Worm (Caenorhabditis elegans) whole organism, young adult: ENCODE data around the gene aat-8.

Experiments
- C06A6.2 ChIP-seq: fragments of 200-800 bp; sonication (Bioruptor generic); conservative IDR thresholded peaks from 2 replicates; pipeline ENCODE4 v1.3.6; 2022; ENCODE audit warnings: missing genetic modification characterization, missing compliant biosample characterization
- F33H1.4 ChIP-seq: fragments of 200-800 bp; sonication (Bioruptor generic); IDR thresholded peaks from 2 replicates; pipeline ENCODE4 v1.3.6; 2022; ENCODE audit warnings: missing genetic modification reagents, missing genetic modification characterization, missing compliant biosample characterization
- ccch-3 ChIP-seq: fragments of 200-800 bp; sonication (Bioruptor generic); optimal IDR thresholded peaks from 2 replicates; lab custom pipeline; 2018; ENCODE audit warnings: mild to moderate bottlenecking, missing genetic modification characterization, missing compliant biosample characterization
- ceh-58 ChIP-seq: fragments of 200-800 bp; sonication (Bioruptor generic); IDR thresholded peaks from 2 replicates; pipeline ENCODE4 v1.3.6; 2022; ENCODE audit warnings: missing genetic modification characterization, missing compliant biosample characterization
- egrh-3 ChIP-seq: fragments of 200-800 bp; sonication (Bioruptor generic); IDR thresholded peaks from 2 replicates; pipeline ENCODE4 v1.3.6; 2022; ENCODE audit warnings: missing genetic modification reagents, missing genetic modification characterization, missing compliant biosample characterization
- let-607 ChIP-seq, 2 experiments: fragments of 200-800 bp in 1 of 2; sonication (Bioruptor generic) in 1 of 2; sonication (generic microtip) in 1 of 2; optimal IDR thresholded peaks; 2 replicates each; lab custom pipeline; 2016 to 2018; ENCODE audit warnings: mild to moderate bottlenecking in 2 of 2, missing compliant biosample characterization in 2 of 2, missing genetic modification characterization in 2 of 2, moderate library complexity in 2 of 2, missing genotype in 1 of 2
- sea-2 ChIP-seq: fragments of 200-800 bp; sonication (Bioruptor generic); IDR thresholded peaks from 2 replicates; pipeline ENCODE4 v1.3.6; 2022; ENCODE audit warnings: missing genetic modification characterization, missing compliant biosample characterization

ce11 chrIV:3819278-3819777 lies 45.5 kb downstream of the aat-8 start, which contains the start of gene bris-1:
- no peak for TF ChIP-seq ccch-3
- 0 out of 2 replicates have a peak, but pooled peaks have one; percentile 14 for TF ChIP-seq ceh-58 (GFP tag; lab: Robert Waterston, UW)
- TF ChIP-seq egrh-3, result no peak
- TF ChIP-seq F33H1.4 (GFP tag; lab: Robert Waterston, UW), result no peak
- TF ChIP-seq let-607 (tag; optimal IDR thresholded peaks at IDR 0.05; lab: Kevin White, UChicago), result no peak
- TF ChIP-seq C06A6.2 (GFP tag; lab: Robert Waterston, UW), result no peak
- no peak for TF ChIP-seq sea-2 (GFP tag; lab: Robert Waterston, UW)
